Fruit fly (Drosophila melanogaster) whole organism, pupa: ENCODE results near the gene Ctr1B.

ENCODE experiments used
- CG10348 ChIP-seq: fragments of 200-800 bp; sonication (Bioruptor generic); IDR thresholded peaks from 2 replicates; pipeline ENCODE4 v1.3.6; 2022; ENCODE audit warnings: missing biosample characterization, missing genetic modification characterization
- CG12605 ChIP-seq: fragments of 200-800 bp; sonication (Bioruptor generic); IDR thresholded peaks from 2 replicates; pipeline ENCODE4 v1.3.6; 2022; ENCODE audit warnings: missing biosample characterization, missing genetic modification characterization
- CG13204 ChIP-seq: fragments of 200-800 bp; sonication (Bioruptor generic); optimal IDR thresholded peaks from 2 replicates; lab custom pipeline; 2018; ENCODE audit warnings: missing biosample characterization, mild to moderate bottlenecking, missing genetic modification characterization, moderate library complexity
- CG14655 ChIP-seq: fragments of 200-800 bp; sonication (Bioruptor generic); optimal IDR thresholded peaks from 3 replicates; lab custom pipeline; 2017; ENCODE audit warnings: mild to moderate bottlenecking, missing biosample characterization, missing genetic modification reagents, missing genetic modification characterization
- CG15710 ChIP-seq: fragments of 200-800 bp; sonication (Bioruptor generic); optimal IDR thresholded peaks from 2 replicates; lab custom pipeline; 2018; ENCODE audit warnings: missing biosample characterization, mild to moderate bottlenecking, missing genetic modification characterization, moderate library complexity
- CG17806 ChIP-seq: fragments of 200-800 bp; sonication (Bioruptor generic); optimal IDR thresholded peaks from 2 replicates; lab custom pipeline; 2018; ENCODE audit warnings: missing biosample characterization, mild to moderate bottlenecking, missing genetic modification characterization, moderate library complexity
- CG32121 ChIP-seq: fragments of 200-800 bp; sonication (Bioruptor generic); IDR thresholded peaks from 2 replicates; pipeline ENCODE4 v1.3.6; 2022; ENCODE audit warnings: missing biosample characterization, missing genetic modification characterization
- CG34367 ChIP-seq: fragments of 200-800 bp; sonication (Bioruptor generic); optimal IDR thresholded peaks from 2 replicates; lab custom pipeline; 2018; ENCODE audit warnings: missing biosample characterization, mild to moderate bottlenecking, missing genetic modification characterization
- CG4496 ChIP-seq: fragments of 200-800 bp; sonication (Bioruptor generic); IDR thresholded peaks from 3 replicates; pipeline ENCODE4 v1.3.6; 2022; ENCODE audit warnings: missing biosample characterization, missing genetic modification characterization
- CG8159 ChIP-seq: fragments of 200-800 bp; sonication (Bioruptor generic); optimal IDR thresholded peaks from 3 replicates; lab custom pipeline; 2018; ENCODE audit warnings: missing biosample characterization, mild to moderate bottlenecking, missing genetic modification characterization, moderate library complexity
- CG8301 ChIP-seq: fragments of 200-800 bp; sonication (Bioruptor generic); optimal IDR thresholded peaks from 2 replicates; lab custom pipeline; 2018; ENCODE audit warnings: missing biosample characterization, mild to moderate bottlenecking, missing genetic modification characterization
- CG9948 ChIP-seq: fragments of 200-800 bp; sonication (Bioruptor generic); optimal IDR thresholded peaks from 2 replicates; lab custom pipeline; 2018; ENCODE audit warnings: missing biosample characterization, mild to moderate bottlenecking, missing genetic modification characterization, moderate library complexity
- D1 ChIP-seq: fragments of 200-800 bp; sonication (Bioruptor generic); optimal IDR thresholded peaks from 2 replicates; lab custom pipeline; 2018; ENCODE audit warnings: missing biosample characterization, mild to moderate bottlenecking, missing genetic modification characterization, moderate library complexity
- EcR ChIP-seq: fragments of 200-800 bp; sonication (Bioruptor generic); optimal IDR thresholded peaks from 3 replicates; lab custom pipeline; 2019; ENCODE audit warnings: missing biosample characterization, missing genetic modification characterization, mild to moderate bottlenecking, moderate library complexity, missing genetic modification reagents
- Ets98B ChIP-seq: fragments of 200-800 bp; sonication (Bioruptor generic); IDR thresholded peaks from 2 replicates; pipeline ENCODE4 v1.3.6; 2022; ENCODE audit warnings: missing biosample characterization, missing genetic modification characterization
- Pif1A ChIP-seq: fragments of 200-800 bp; sonication (Bioruptor generic); optimal IDR thresholded peaks from 3 replicates; lab custom pipeline; 2016; ENCODE audit warnings: missing biosample characterization, missing genetic modification characterization
- Pif1B ChIP-seq: fragments of 200-800 bp; sonication (Bioruptor generic); optimal IDR thresholded peaks from 3 replicates; lab custom pipeline; 2016; ENCODE audit warnings: missing biosample characterization, missing genetic modification characterization
- Snoo ChIP-seq: fragments of 200-800 bp; sonication (Bioruptor generic); optimal IDR thresholded peaks from 3 replicates; lab custom pipeline; 2017; ENCODE audit warnings: missing biosample characterization, mild to moderate bottlenecking, missing genetic modification characterization, inconsistent platforms
- fd96Ca ChIP-seq: fragments of 200-800 bp; sonication (Bioruptor generic); IDR thresholded peaks from 3 replicates; pipeline ENCODE4 v1.3.6; 2022; ENCODE audit warnings: missing biosample characterization, missing genetic modification characterization
- gl ChIP-seq: fragments of 200-800 bp; sonication (Bioruptor generic); optimal IDR thresholded peaks from 2 replicates; lab custom pipeline; 2018; ENCODE audit warnings: missing biosample characterization, mild to moderate bottlenecking, missing genetic modification characterization
- rn ChIP-seq: fragments of 200-800 bp; sonication (Bioruptor generic); IDR thresholded peaks from 2 replicates; pipeline ENCODE4 v1.3.6; 2022; ENCODE audit warnings: missing biosample characterization, missing genetic modification characterization

The Ctr1B gene

DNA sequence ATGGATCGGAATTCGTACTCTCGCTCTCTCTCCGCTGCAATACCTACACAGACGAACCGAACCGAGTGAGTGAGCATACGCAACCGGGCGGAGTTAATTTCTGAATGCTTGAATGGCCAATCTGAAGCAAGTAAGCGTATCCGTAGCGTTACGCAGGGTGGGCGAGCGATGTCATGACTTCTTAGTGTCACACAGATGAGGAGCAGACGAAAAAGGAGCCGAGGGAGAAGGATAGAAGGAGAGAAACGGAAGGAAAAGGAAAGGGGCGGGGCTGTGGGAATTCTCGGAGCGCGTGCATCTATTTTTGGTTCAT is 17.0 kb downstream of the Ctr1B start:
- TF ChIP-seq CG14655 (GFP tag; lab: Kevin White, UChicago) = no peak
- no peak for TF ChIP-seq CG8301
- TF ChIP-seq CG9948 (tag; lab: Kevin White, UChicago) = no peak
- TF ChIP-seq CG13204 (GFP tag; lab: Kevin White, UChicago) = no peak
- TF ChIP-seq CG17806 (tag; lab: Kevin White, UChicago) = no peak
- no peak for TF ChIP-seq gl (tag; lab: Kevin White, UChicago)
- TF ChIP-seq D1 (tag; lab: Kevin White, UChicago) = no peak
- TF ChIP-seq CG8159 = no peak
- no peak for TF ChIP-seq CG10348 (GFP tag; lab: Robert Waterston, UW)
- TF ChIP-seq CG32121 (GFP tag; lab: Robert Waterston, UW) = no peak
- no peak for TF ChIP-seq Pif1B (GFP tag; lab: Kevin White, UChicago)
- TF ChIP-seq CG4496 (GFP tag; lab: Robert Waterston, UW) = no peak
- no peak for TF ChIP-seq Ets98B (GFP tag; lab: Robert Waterston, UW)
- TF ChIP-seq CG15710 (tag; lab: Kevin White, UChicago) = no peak
- no peak for TF ChIP-seq CG12605 (GFP tag; lab: Robert Waterston, UW)
- TF ChIP-seq Pif1A (GFP tag; lab: Kevin White, UChicago) = no peak

- TF ChIP-seq fd96Ca (GFP tag; lab: Robert Waterston, UW) (0 out of 3 replicates have a peak, but pooled peaks have one; percentile 28), Pif1A (GFP tag; lab: Kevin White, UChicago) (no peak)
Observed at dm6 chr3R:8334982-8335381, 17.6 kb downstream of the Ctr1B start.

DNA sequence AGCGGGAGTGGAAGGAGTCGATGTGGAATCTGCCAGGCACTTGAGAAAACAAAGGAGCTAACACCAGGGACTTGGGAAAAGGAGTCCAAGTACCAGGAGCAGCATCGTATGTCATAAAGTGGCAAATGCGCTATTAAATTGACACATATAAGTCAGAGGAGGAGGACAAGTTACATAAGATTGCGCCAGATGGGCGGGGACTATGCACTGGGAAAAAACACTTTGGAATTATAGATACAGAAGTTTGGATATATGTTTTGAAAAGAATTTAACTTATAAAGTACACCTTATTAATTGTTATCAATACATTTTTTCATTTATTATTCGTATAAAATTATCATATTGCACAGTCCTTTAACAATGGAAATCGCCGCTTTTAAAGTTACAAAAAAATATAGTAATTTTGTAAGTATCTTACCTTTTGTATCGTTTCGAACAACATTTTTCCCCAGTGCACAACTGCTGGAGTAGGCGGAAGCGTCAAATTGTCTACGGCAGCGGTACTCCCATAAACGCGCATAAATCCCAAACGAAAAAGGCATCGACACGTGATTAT is 18.7 kb downstream of the Ctr1B start:
- TF ChIP-seq CG4496 (GFP tag; lab: Robert Waterston, UW) (no peak), CG8301 (no peak), CG10348 (GFP tag; lab: Robert Waterston, UW) (no peak), Pif1A (GFP tag; lab: Kevin White, UChicago) (no peak), CG32121 (GFP tag; lab: Robert Waterston, UW) (no peak), CG14655 (GFP tag; lab: Kevin White, UChicago) (no peak), D1 (tag; lab: Kevin White, UChicago) (no peak), CG13204 (GFP tag; lab: Kevin White, UChicago) (no peak), gl (tag; lab: Kevin White, UChicago) (no peak), CG9948 (tag; lab: Kevin White, UChicago) (no peak), CG12605 (GFP tag; lab: Robert Waterston, UW) (no peak), EcR (no peak)

dm6 chr3R:8340675-8341275 is 23.4 kb downstream of the Ctr1B start, which contains the start of the genes COX7A and Arl2:
TSS of gene COX7A (minus strand) at chr3R:8341043.
TSS of gene Arl2 (plus strand) at chr3R:8341100.
- TF ChIP-seq CG8159 = no peak
- no peak for TF ChIP-seq CG12605 (GFP tag; lab: Robert Waterston, UW)
- TF ChIP-seq D1 (tag; lab: Kevin White, UChicago) = no peak
- no peak for TF ChIP-seq Snoo (tag; lab: Kevin White, UChicago)
- TF ChIP-seq EcR = no peak
- no peak; the same call in 1 of the 2 replicates for TF ChIP-seq CG32121 (GFP tag; lab: Robert Waterston, UW)
- no peak for TF ChIP-seq fd96Ca (GFP tag; lab: Robert Waterston, UW)
- no peak for TF ChIP-seq CG9948 (tag; lab: Kevin White, UChicago)
- TF ChIP-seq rn = no peak
- TF ChIP-seq Ets98B (GFP tag; lab: Robert Waterston, UW) = no peak
- TF ChIP-seq, all 21 proteins: peak for 0

dm6 chr3R:8343251-8343744 is 25.9 kb downstream of the Ctr1B start, which contains the start of the genes PNKP and COX7AL:
TSS of gene PNKP (minus strand) at chr3R:8343516.
TSS of gene COX7AL (plus strand) at chr3R:8343669.
- TF ChIP-seq CG34367 (no peak), CG10348 (GFP tag; lab: Robert Waterston, UW) (no peak), CG13204 (GFP tag; lab: Kevin White, UChicago) (no peak), Pif1A (GFP tag; lab: Kevin White, UChicago) (no peak), Ets98B (GFP tag; lab: Robert Waterston, UW) (no peak), CG9948 (tag; lab: Kevin White, UChicago) (no peak), Pif1B (GFP tag; lab: Kevin White, UChicago) (no peak), CG14655 (GFP tag; lab: Kevin White, UChicago) (no peak), gl (tag; lab: Kevin White, UChicago) (no peak), CG32121 (GFP tag; lab: Robert Waterston, UW) (no peak), CG17806 (tag; lab: Kevin White, UChicago) (no peak), CG8301 (no peak), rn (no peak)

dm6 chr3R:8344174-8344573 is 26.8 kb downstream of the Ctr1B start, which contains the start of gene DppIII:
TSS of gene DppIII (plus strand) at chr3R:8344400.
- TF ChIP-seq CG15710 (tag; lab: Kevin White, UChicago) = no peak
- TF ChIP-seq D1 (tag; lab: Kevin White, UChicago) = no peak
- TF ChIP-seq CG17806 (tag; lab: Kevin White, UChicago) = no peak
- no peak for TF ChIP-seq EcR
- no peak for TF ChIP-seq CG34367
- TF ChIP-seq Snoo (tag; lab: Kevin White, UChicago) = no peak
- TF ChIP-seq CG13204 (GFP tag; lab: Kevin White, UChicago) = no peak
- TF ChIP-seq CG4496 (GFP tag; lab: Robert Waterston, UW) = no peak
- TF ChIP-seq CG32121 (GFP tag; lab: Robert Waterston, UW) = no peak
